Fruit fly (Drosophila melanogaster): ENCODE results near the gene RFeSP.

Gene RFeSP

DNA sequence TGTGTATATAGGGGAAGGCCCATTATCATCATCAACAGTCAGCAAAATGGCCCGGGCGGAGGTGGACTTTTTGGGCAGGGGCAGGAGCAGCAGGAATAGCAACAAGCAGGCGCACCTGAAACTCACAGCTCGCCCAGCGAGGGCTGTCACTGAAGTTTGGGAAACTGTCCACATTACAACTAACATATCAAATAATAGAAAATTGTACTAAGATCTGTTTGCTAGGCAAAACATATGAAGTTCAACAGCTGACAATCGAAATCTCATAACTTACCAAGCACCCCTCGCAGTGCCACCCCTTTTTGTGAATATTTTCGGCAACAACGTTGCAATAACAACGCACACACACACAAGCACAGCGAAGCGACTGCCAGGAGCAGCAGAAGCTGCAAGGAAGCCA is 10.8 kb upstream of the RFeSP start (continued):
- TF ChIP-seq CG10979 (tag; optimal IDR thresholded peaks at IDR 0.05) (peak; percentile 44), Ptx1 (GFP tag; IDR thresholded peaks at IDR 0.05) (peak; percentile 91), CG33213 (GFP tag; optimal IDR thresholded peaks at IDR 0.05) (peak; percentile 45), Lhr (GFP tag; optimal IDR thresholded peaks at IDR 0.05) (peak; percentile 1), seq (GFP tag; IDR thresholded peaks at IDR 0.05) (peak; percentile 90), ab (GFP tag; optimal IDR thresholded peaks at IDR 0.05) (peak; percentile 12), Optix (GFP tag; IDR thresholded peaks at IDR 0.05) (peak; percentile 86), CG11723 (GFP tag; optimal IDR thresholded peaks at IDR 0.05) (peak; percentile 50), CG34224 (GFP tag; IDR thresholded peaks at IDR 0.05; ENCODE audit: partially characterized antibody) (no peak), Abd-B (GFP tag; optimal IDR thresholded peaks at IDR 0.05) (peak; percentile 21), nmo (GFP tag; optimal IDR thresholded peaks at IDR 0.05) (peak; percentile 64), Vsx1 (GFP tag; optimal IDR thresholded peaks at IDR 0.05) (no peak), Eip74EF (GFP tag; optimal IDR thresholded peaks at IDR 0.05) (peak in 1 of 2 experiments; percentile 43), CG6175 (GFP tag; IDR thresholded peaks at IDR 0.05) (peak; percentile 84), vnd (GFP tag; IDR thresholded peaks at IDR 0.05; ENCODE audit: partially characterized antibody) (no peak), Trl (optimal IDR thresholded peaks at IDR 0.05) (no peak), Trl (GFP tag; optimal IDR thresholded peaks at IDR 0.05) (peak; percentile 70), en (GFP tag; optimal IDR thresholded peaks at IDR 0.05) (peak; percentile 3), Blimp-1 (GFP tag; optimal IDR thresholded peaks at IDR 0.05) (peak; percentile 57), sisA (GFP tag; IDR thresholded peaks at IDR 0.05) (peak; percentile 94), Bgb (GFP tag; IDR thresholded peaks at IDR 0.05; ENCODE audit: partially characterized antibody) (no peak), onecut (GFP tag; IDR thresholded peaks at IDR 0.05) (no peak; the same call in 1 of the 2 replicates), Elba2 (GFP tag; optimal IDR thresholded peaks at IDR 0.05) (no peak), CG17568 (GFP tag; optimal IDR thresholded peaks at IDR 0.05) (peak; percentile 23), phol (tag; optimal IDR thresholded peaks at IDR 0.05) (peak; percentile 60), h (optimal IDR thresholded peaks at IDR 0.05) (no peak), ERR (GFP tag; optimal IDR thresholded peaks at IDR 0.05) (peak; percentile 75), bigmax (GFP tag; optimal IDR thresholded peaks at IDR 0.05) (no peak), psq (GFP tag; optimal IDR thresholded peaks at IDR 0.05) (peak; percentile 23), lmd (GFP tag; IDR thresholded peaks at IDR 0.05) (peak; percentile 89), nom (GFP tag; optimal IDR thresholded peaks at IDR 0.05) (no peak), ftz-f1 (GFP tag; optimal IDR thresholded peaks at IDR 0.05) (no peak), jigr1 (GFP tag; IDR thresholded peaks at IDR 0.05) (peak; percentile 70), CG8924 (tag; optimal IDR thresholded peaks at IDR 0.05) (peak; percentile 75), her (GFP tag; optimal IDR thresholded peaks at IDR 0.05) (peak; percentile 78), Asciz (GFP tag; optimal IDR thresholded peaks at IDR 0.05) (peak; percentile 49), Dbx (GFP tag; IDR thresholded peaks at IDR 0.05) (peak; percentile 90), CG4617 (GFP tag; optimal IDR thresholded peaks at IDR 0.05; ENCODE audit: borderline replicate concordance) (peak; percentile 18), grau (tag; optimal IDR thresholded peaks at IDR 0.05) (peak; percentile 75), CG5245 (GFP tag; optimal IDR thresholded peaks at IDR 0.05) (peak; percentile 55), CG2678 (tag; optimal IDR thresholded peaks at IDR 0.05) (peak; percentile 86), CG14014 (GFP tag; IDR thresholded peaks at IDR 0.05) (peak; percentile 90), Hsf (GFP tag; optimal IDR thresholded peaks at IDR 0.05) (peak; percentile 77), emc (GFP tag; optimal IDR thresholded peaks at IDR 0.05) (peak; percentile 10), CG15514 (GFP tag; optimal IDR thresholded peaks at IDR 0.05) (peak; percentile 67), sd (tag; optimal IDR thresholded peaks at IDR 0.05) (peak; percentile 43), CG9609 (GFP tag; optimal IDR thresholded peaks at IDR 0.05) (peak; percentile 67), Sox100B (GFP tag; optimal IDR thresholded peaks at IDR 0.05) (peak; percentile 32), CG11398 (GFP tag; optimal IDR thresholded peaks at IDR 0.05) (peak; percentile 55), CG10274 (GFP tag; optimal IDR thresholded peaks at IDR 0.05) (peak; percentile 53), cas (GFP tag; IDR thresholded peaks at IDR 0.05) (peak; percentile 31; the same call in 1 of the 2 replicates)

Measured in whole organism, embryonic.